Worm (Caenorhabditis elegans) whole organism, L1 larva: ENCODE measurements around the gene Y41C4A.18.

ENCODE experiments used
- sox-4 ChIP-seq: sonication (generic microtip); optimal IDR thresholded peaks from 2 replicates; lab custom pipeline; 2016; ENCODE audit warnings: missing genetic modification characterization, missing compliant biosample characterization
- unc-62 ChIP-seq: fragments of 150-350 bp; optimal IDR thresholded peaks from 2 replicates; lab custom pipeline; 2014; ENCODE audit warnings: missing biosample characterization, missing genetic modification reagents, missing genetic modification characterization

DNA sequence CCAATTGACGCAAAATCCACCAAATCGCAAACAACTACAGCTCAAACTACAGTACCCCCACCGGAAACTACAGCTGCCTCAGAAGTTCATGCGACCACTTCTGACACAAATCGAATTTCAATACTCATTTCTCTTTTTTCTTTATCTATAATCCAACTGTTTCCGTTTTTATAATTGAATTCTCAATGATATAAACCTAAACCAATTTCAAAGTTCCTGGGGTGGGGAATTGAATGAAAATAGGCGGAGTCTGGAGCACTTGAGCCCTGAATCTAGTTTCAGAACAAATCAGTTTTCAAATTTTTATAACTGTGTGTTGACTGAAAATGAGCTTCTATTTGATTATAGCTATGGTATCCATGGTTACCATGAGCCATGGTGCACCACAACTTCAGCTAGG lies 34.1 kb upstream of the Y41C4A.18 start, which contains the start of gene Y41C4A.6:
- TF ChIP-seq unc-62 (GFP tag; lab: Kevin White, UChicago), result no peak
- TF ChIP-seq sox-4 (tag; lab: Kevin White, UChicago), result no peak
